Fruit fly (Drosophila melanogaster): ENCODE results near the gene VhaAC39-2.

The VhaAC39-2 gene

dm6 chr3R:23127796-23128195 is 31.3 kb downstream of the VhaAC39-2 start, which contains the start of gene CG31457 (continued):
- no peak for TF ChIP-seq CG9215 (GFP tag; IDR thresholded peaks at IDR 0.05)
- no peak for TF ChIP-seq jumu (GFP tag; optimal IDR thresholded peaks at IDR 0.05)
- TF ChIP-seq Hey (tag; optimal IDR thresholded peaks at IDR 0.05) = no peak
- peak; percentile 57 for TF ChIP-seq CTCF (GFP tag; optimal IDR thresholded peaks at IDR 0.05)
- no peak for TF ChIP-seq CG11723 (GFP tag; optimal IDR thresholded peaks at IDR 0.05)
- no peak for TF ChIP-seq sc (optimal IDR thresholded peaks at IDR 0.05)
- no peak for TF ChIP-seq sc (GFP tag; optimal IDR thresholded peaks at IDR 0.05)
- TF ChIP-seq fd64A (GFP tag; optimal IDR thresholded peaks at IDR 0.05) = no peak
- TF ChIP-seq CG5953 (GFP tag; IDR thresholded peaks at IDR 0.05) = no peak
- TF ChIP-seq Max (GFP tag; optimal IDR thresholded peaks at IDR 0.05) = no peak
- TF ChIP-seq ssp (GFP tag; IDR thresholded peaks at IDR 0.05) = no peak
- no peak for TF ChIP-seq gsb (GFP tag; IDR thresholded peaks at IDR 0.05)
- no peak for TF ChIP-seq rib (GFP tag; IDR thresholded peaks at IDR 0.05)
- no peak for TF ChIP-seq Vsx1 (GFP tag; optimal IDR thresholded peaks at IDR 0.05)
- TF ChIP-seq CG16815 (GFP tag; optimal IDR thresholded peaks at IDR 0.05) = no peak
- no peak for TF ChIP-seq run (tag; optimal IDR thresholded peaks at IDR 0.05)
- TF ChIP-seq BtbVII (GFP tag; optimal IDR thresholded peaks at IDR 0.05) = no peak
- TF ChIP-seq otp (GFP tag; IDR thresholded peaks at IDR 0.05) = no peak
- TF ChIP-seq CG6813 (GFP tag; optimal IDR thresholded peaks at IDR 0.05) = no peak
- no peak for TF ChIP-seq TFAM (GFP tag; optimal IDR thresholded peaks at IDR 0.05)
- no peak for TF ChIP-seq Tbp (GFP tag; optimal IDR thresholded peaks at IDR 0.05)
- no peak for TF ChIP-seq Gsc (GFP tag; IDR thresholded peaks at IDR 0.05)
- TF ChIP-seq Mes4 (GFP tag; optimal IDR thresholded peaks at IDR 0.05) = no peak
- peak; percentile 24 for TF ChIP-seq Elba2 (GFP tag; optimal IDR thresholded peaks at IDR 0.05)
- TF ChIP-seq bigmax (GFP tag; optimal IDR thresholded peaks at IDR 0.05) = no peak
- no peak for TF ChIP-seq gt (GFP tag; IDR thresholded peaks at IDR 0.05)
- peak; percentile 10 for TF ChIP-seq Nf-YC (tag; optimal IDR thresholded peaks at IDR 0.05)
- no peak for TF ChIP-seq HLH54F (GFP tag; optimal IDR thresholded peaks at IDR 0.05)
- no peak for TF ChIP-seq gcm (GFP tag; optimal IDR thresholded peaks at IDR 0.05)
- no peak for TF ChIP-seq tgo (GFP tag; IDR thresholded peaks at IDR 0.05)
- no peak for TF ChIP-seq CG13296 (GFP tag; optimal IDR thresholded peaks at IDR 0.05)
- no peak for TF ChIP-seq prd (optimal IDR thresholded peaks at IDR 0.05)
- no peak for TF ChIP-seq prd (GFP tag; IDR thresholded peaks at IDR 0.05)
- TF ChIP-seq HmgD (GFP tag; optimal IDR thresholded peaks at IDR 0.05) = peak; percentile 61
- no peak for TF ChIP-seq CG12299 (tag; optimal IDR thresholded peaks at IDR 0.05)
- TF ChIP-seq Doc2 (GFP tag; IDR thresholded peaks at IDR 0.05) = no peak
- no peak for TF ChIP-seq B-H1 (GFP tag; IDR thresholded peaks at IDR 0.05)
- TF ChIP-seq Ravus (GFP tag; IDR thresholded peaks at IDR 0.05) = no peak
- TF ChIP-seq CG8924 (tag; optimal IDR thresholded peaks at IDR 0.05) = no peak
- TF ChIP-seq tx (GFP tag; optimal IDR thresholded peaks at IDR 0.05) = no peak
- no peak for TF ChIP-seq sug (tag; optimal IDR thresholded peaks at IDR 0.05)
- no peak for TF ChIP-seq tup (GFP tag; optimal IDR thresholded peaks at IDR 0.05)
- TF ChIP-seq Dek (tag; optimal IDR thresholded peaks at IDR 0.05) = no peak
- peak; percentile 75 for TF ChIP-seq CG4617 (GFP tag; optimal IDR thresholded peaks at IDR 0.05; ENCODE audit: borderline replicate concordance)
- TF ChIP-seq ro (GFP tag; IDR thresholded peaks at IDR 0.05) = no peak

Measured in whole organism, embryonic.